Fruit fly (Drosophila melanogaster): ENCODE results near the gene r.

r gene

DNA sequence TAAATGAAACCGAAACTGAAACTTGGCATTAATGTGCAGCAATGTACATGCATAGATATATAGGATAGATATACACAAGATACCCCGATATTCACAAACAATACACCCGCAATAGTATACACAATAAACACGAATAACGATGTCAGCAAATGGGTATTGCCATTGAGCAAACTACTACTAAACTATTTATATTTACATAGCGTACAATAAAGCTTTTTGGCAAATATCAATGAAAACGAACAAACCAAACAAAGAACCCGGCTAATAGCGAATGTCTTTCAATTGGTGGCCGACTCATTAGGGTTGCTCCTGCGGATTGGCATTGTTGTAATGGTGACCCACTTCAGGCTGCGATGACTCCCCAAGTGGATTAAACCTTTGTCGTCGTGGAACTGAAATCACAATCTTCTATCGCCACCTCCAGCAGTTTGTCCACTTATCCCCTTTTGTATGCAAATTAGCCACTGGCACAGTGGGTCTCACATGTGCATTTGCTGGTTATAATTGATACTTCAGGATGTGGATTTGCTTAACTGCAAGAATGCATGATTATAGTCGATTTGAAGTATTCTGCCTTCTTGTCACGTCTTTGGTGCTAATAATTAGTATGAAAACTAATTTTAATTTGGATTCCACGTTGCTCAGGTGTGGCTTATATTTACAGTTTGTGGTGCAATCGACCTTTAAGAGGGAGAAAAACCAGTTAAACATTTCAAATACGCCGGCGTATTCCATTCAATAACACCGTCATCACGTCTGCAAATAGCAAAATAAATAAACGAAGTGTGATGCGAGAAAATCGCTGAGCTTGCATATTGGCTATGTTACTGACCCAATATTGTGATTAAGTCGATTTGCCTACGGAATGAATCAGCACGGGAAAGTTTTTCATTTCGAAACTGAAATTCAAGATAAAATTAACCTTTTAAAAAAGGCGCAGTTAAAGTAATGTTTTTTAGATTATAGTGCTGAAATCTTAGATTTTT lies 4.8 kb upstream of the r start (continued):
- TF ChIP-seq zen (tag; optimal IDR thresholded peaks at IDR 0.05) = no peak
- no peak for TF ChIP-seq CG15479 (GFP tag; optimal IDR thresholded peaks at IDR 0.05)
- TF ChIP-seq pnt (GFP tag; optimal IDR thresholded peaks at IDR 0.05) = peak; percentile 70
- no peak for TF ChIP-seq gcm2 (GFP tag; optimal IDR thresholded peaks at IDR 0.05)
- TF ChIP-seq corto (GFP tag; optimal IDR thresholded peaks at IDR 0.05) = no peak
- no peak for TF ChIP-seq CG4424 (GFP tag; optimal IDR thresholded peaks at IDR 0.05)
- peak; percentile 41 for TF ChIP-seq CG1603 (tag; optimal IDR thresholded peaks at IDR 0.05)
- no peak for TF ChIP-seq CG8765 (GFP tag; IDR thresholded peaks at IDR 0.05)
- TF ChIP-seq CHES-1-like (GFP tag; optimal IDR thresholded peaks at IDR 0.05) = no peak
- TF ChIP-seq cwo (GFP tag; optimal IDR thresholded peaks at IDR 0.05) = no peak
- 0 out of 3 replicates have a peak, but pooled peaks have one; percentile 42 for TF ChIP-seq CG11456 (GFP tag; IDR thresholded peaks at IDR 0.05)
- TF ChIP-seq CG2120 (GFP tag; optimal IDR thresholded peaks at IDR 0.05) = no peak
- no peak for TF ChIP-seq Hey (tag; optimal IDR thresholded peaks at IDR 0.05)
- TF ChIP-seq CG6254 (GFP tag; optimal IDR thresholded peaks at IDR 0.05) = no peak
- no peak for TF ChIP-seq seq (GFP tag; IDR thresholded peaks at IDR 0.05)
- TF ChIP-seq amos (GFP tag; IDR thresholded peaks at IDR 0.05; ENCODE audit: partially characterized antibody) = no peak
- TF ChIP-seq odd (GFP tag; optimal IDR thresholded peaks at IDR 0.05) = no peak
- TF ChIP-seq Myb (GFP tag; optimal IDR thresholded peaks at IDR 0.05) = no peak
- TF ChIP-seq CG14860 (GFP tag; IDR thresholded peaks at IDR 0.05; ENCODE audit: partially characterized antibody) = no peak
- TF ChIP-seq insv (GFP tag; optimal IDR thresholded peaks at IDR 0.05) = no peak
- TF ChIP-seq Mad (GFP tag; optimal IDR thresholded peaks at IDR 0.05) = no peak
- 0 out of 2 replicates have a peak, but pooled peaks have one; percentile 22 for TF ChIP-seq rib (GFP tag; IDR thresholded peaks at IDR 0.05)
- TF ChIP-seq MESR4 (GFP tag; optimal IDR thresholded peaks at IDR 0.05) = no peak
- TF ChIP-seq fd64A (GFP tag; optimal IDR thresholded peaks at IDR 0.05) = no peak
- TF ChIP-seq grau (tag; optimal IDR thresholded peaks at IDR 0.05) = peak; percentile 26
- TF ChIP-seq p53 (GFP tag; optimal IDR thresholded peaks at IDR 0.05) = peak; percentile 27
- no peak for TF ChIP-seq psq (GFP tag; optimal IDR thresholded peaks at IDR 0.05)
- no peak for TF ChIP-seq C15 (GFP tag; IDR thresholded peaks at IDR 0.05)
- no peak for TF ChIP-seq CG16813 (GFP tag; IDR thresholded peaks at IDR 0.05; ENCODE audit: partially characterized antibody)
- TF ChIP-seq nerfin-2 (GFP tag; IDR thresholded peaks at IDR 0.05; ENCODE audit: partially characterized antibody) = no peak
- TF ChIP-seq CG17385 (GFP tag; optimal IDR thresholded peaks at IDR 0.05) = peak; percentile 19
- no peak for TF ChIP-seq CG8359 (GFP tag; optimal IDR thresholded peaks at IDR 0.05; ENCODE audit: borderline replicate concordance)
- no peak for TF ChIP-seq ro (GFP tag; IDR thresholded peaks at IDR 0.05)
- no peak for TF ChIP-seq yki (optimal IDR thresholded peaks at IDR 0.05)
- peak; percentile 78 for TF ChIP-seq lilli (GFP tag; optimal IDR thresholded peaks at IDR 0.05)
- no peak for TF ChIP-seq HLHmδ (GFP tag; optimal IDR thresholded peaks at IDR 0.05)
- peak; percentile 49 for TF ChIP-seq CG13624 (GFP tag; optimal IDR thresholded peaks at IDR 0.05)
- TF ChIP-seq Sry-β (GFP tag; optimal IDR thresholded peaks at IDR 0.05) = no peak
- TF ChIP-seq CoRest (tag; optimal IDR thresholded peaks at IDR 0.05) = no peak
- TF ChIP-seq fd3F (GFP tag; optimal IDR thresholded peaks at IDR 0.05) = no peak
- TF ChIP-seq Sox102F (GFP tag; optimal IDR thresholded peaks at IDR 0.05) = peak; percentile 43
- no peak for TF ChIP-seq btn (GFP tag; optimal IDR thresholded peaks at IDR 0.05)
- TF ChIP-seq cad (GFP tag; optimal IDR thresholded peaks at IDR 0.05) = no peak
- TF ChIP-seq CG1024 (GFP tag; IDR thresholded peaks at IDR 0.05) = no peak
- TF ChIP-seq Nf-YA (GFP tag; IDR thresholded peaks at IDR 0.05) = 0 out of 2 replicates have a peak, but pooled peaks have one; percentile 6
- TF ChIP-seq wdn (GFP tag; IDR thresholded peaks at IDR 0.05) = no peak
- TF ChIP-seq CG10462 (GFP tag; optimal IDR thresholded peaks at IDR 0.05) = no peak
- no peak for TF ChIP-seq CG17829 (tag; optimal IDR thresholded peaks at IDR 0.05)
- no peak for TF ChIP-seq CG3163 (GFP tag; optimal IDR thresholded peaks at IDR 0.05)
